Fruit fly (Drosophila melanogaster) whole organism, embryonic: ENCODE data around the gene Eip75B.

Source experiments
- Adf1 ChIP-seq: fragments of 200-800 bp; sonication (Bioruptor generic); IDR thresholded peaks from 2 replicates; pipeline ENCODE4 v1.3.6; 2022; ENCODE audit warnings: missing biosample characterization, missing genetic modification characterization
- CG10147 ChIP-seq: fragments of 200-800 bp; sonication (Bioruptor generic); optimal IDR thresholded peaks from 2 replicates; lab custom pipeline; 2019; ENCODE audit warnings: missing biosample characterization, mild to moderate bottlenecking, missing genetic modification characterization, moderate library complexity
- CG10543 ChIP-seq: fragments of 200-800 bp; sonication (Bioruptor generic); optimal IDR thresholded peaks from 3 replicates; lab custom pipeline; 2017; ENCODE audit warnings: missing biosample characterization, mild to moderate bottlenecking, missing genetic modification characterization, moderate library complexity
- CG10565 ChIP-seq: fragments of 200-800 bp; sonication (Bioruptor generic); optimal IDR thresholded peaks from 3 replicates; lab custom pipeline; 2016; ENCODE audit warnings: missing biosample characterization, mild to moderate bottlenecking, missing genetic modification characterization
- CG11093 ChIP-seq: fragments of 200-800 bp; sonication (Bioruptor generic); IDR thresholded peaks from 3 replicates; pipeline ENCODE4 v1.3.6; 2022; ENCODE audit warnings: missing biosample characterization, missing genetic modification characterization
- CG12071 ChIP-seq: fragments of 200-800 bp; sonication (Bioruptor generic); optimal IDR thresholded peaks from 3 replicates; lab custom pipeline; 2018; ENCODE audit warnings: missing biosample characterization, mild to moderate bottlenecking, missing genetic modification characterization
- CG12219 ChIP-seq: fragments of 200-800 bp; sonication (Bioruptor generic); optimal IDR thresholded peaks from 3 replicates; lab custom pipeline; 2018; ENCODE audit warnings: missing biosample characterization, mild to moderate bottlenecking, missing genetic modification characterization
- CG1233 ChIP-seq: fragments of 200-800 bp; sonication (Bioruptor generic); optimal IDR thresholded peaks from 4 replicates; lab custom pipeline; 2018; ENCODE audit warnings: missing biosample characterization, mild to moderate bottlenecking, missing genetic modification characterization
- CG12769 ChIP-seq: fragments of 200-800 bp; sonication (Bioruptor generic); optimal IDR thresholded peaks from 2 replicates; lab custom pipeline; 2019; ENCODE audit warnings: missing biosample characterization, mild to moderate bottlenecking, missing genetic modification characterization, moderate library complexity
- CG13287 ChIP-seq: fragments of 200-800 bp; sonication (Bioruptor generic); IDR thresholded peaks from 2 replicates; pipeline ENCODE4 v1.3.6; 2022; ENCODE audit warnings: missing biosample characterization, missing genetic modification characterization; ENCODE audit not compliant: partially characterized antibody
- CG1832 ChIP-seq: fragments of 200-800 bp; sonication (Bioruptor generic); optimal IDR thresholded peaks from 2 replicates; lab custom pipeline; 2017; ENCODE audit warnings: missing biosample characterization, mild to moderate bottlenecking, missing genetic modification characterization, inconsistent platforms
- CG18476 ChIP-seq: fragments of 200-800 bp; sonication (Bioruptor generic); optimal IDR thresholded peaks from 2 replicates; lab custom pipeline; 2016; ENCODE audit warnings: missing biosample characterization, mild to moderate bottlenecking, missing genetic modification characterization
- CG18619 ChIP-seq: fragments of 200-800 bp; sonication (Bioruptor generic); optimal IDR thresholded peaks from 3 replicates; lab custom pipeline; 2017; ENCODE audit warnings: missing biosample characterization, mild to moderate bottlenecking, missing genetic modification characterization
- CG3281 ChIP-seq: fragments of 200-800 bp; sonication (Bioruptor generic); optimal IDR thresholded peaks from 3 replicates; lab custom pipeline; 2017; ENCODE audit warnings: missing biosample characterization, mild to moderate bottlenecking, missing genetic modification characterization
- CG34376 ChIP-seq: fragments of 200-800 bp; sonication (Bioruptor generic); optimal IDR thresholded peaks from 2 replicates; lab custom pipeline; 2018; ENCODE audit warnings: missing biosample characterization, mild to moderate bottlenecking, missing genetic modification characterization
- CG6689 ChIP-seq: fragments of 200-800 bp; sonication (Bioruptor generic); IDR thresholded peaks from 2 replicates; pipeline ENCODE4 v1.3.6; 2022; ENCODE audit warnings: missing biosample characterization, missing genetic modification characterization
- CG6765 ChIP-seq: fragments of 200-800 bp; sonication (Bioruptor generic); optimal IDR thresholded peaks from 3 replicates; lab custom pipeline; 2017; ENCODE audit warnings: missing biosample characterization, mild to moderate bottlenecking, missing genetic modification characterization
- CG6854 ChIP-seq: fragments of 200-800 bp; sonication (Bioruptor generic); optimal IDR thresholded peaks from 3 replicates; lab custom pipeline; 2017; ENCODE audit warnings: missing biosample characterization, mild to moderate bottlenecking, missing genetic modification characterization
- CG9215 ChIP-seq: fragments of 200-800 bp; sonication (Bioruptor generic); IDR thresholded peaks from 2 replicates; pipeline ENCODE4 v1.3.6; 2022; ENCODE audit warnings: missing biosample characterization, missing genetic modification characterization
- CG9932 ChIP-seq: fragments of 200-800 bp; sonication (Bioruptor generic); IDR thresholded peaks from 2 replicates; pipeline ENCODE4 v1.3.6; 2022; ENCODE audit warnings: missing biosample characterization, missing genetic modification characterization
- Dbx ChIP-seq: fragments of 200-800 bp; sonication (Bioruptor generic); IDR thresholded peaks from 3 replicates; pipeline ENCODE4 v1.3.6; 2022; ENCODE audit warnings: missing biosample characterization, missing genetic modification characterization
- Drgx ChIP-seq: fragments of 200-800 bp; sonication (Bioruptor generic); IDR thresholded peaks from 2 replicates; pipeline ENCODE4 v1.3.6; 2022; ENCODE audit warnings: missing biosample characterization, missing genetic modification characterization
- E2f2 ChIP-seq: fragments of 200-800 bp; sonication (Bioruptor generic); IDR thresholded peaks from 2 replicates; pipeline ENCODE4 v1.3.6; 2022; ENCODE audit warnings: missing biosample characterization, missing genetic modification characterization
- Med ChIP-seq: fragments of 200-800 bp; sonication (Bioruptor generic); peaks from one replicate; lab custom pipeline; 2016; ENCODE audit warnings: missing biosample characterization, missing genetic modification characterization, mild to moderate bottlenecking, inconsistent platforms, moderate library complexity
- ara ChIP-seq: fragments of 200-800 bp; sonication (Bioruptor generic); IDR thresholded peaks from 2 replicates; pipeline ENCODE4 v1.3.6; 2022; ENCODE audit warnings: missing biosample characterization, missing genetic modification characterization
- ase ChIP-seq: fragments of 200-800 bp; sonication (Bioruptor generic); IDR thresholded peaks from 3 replicates; pipeline ENCODE4 v1.3.6; 2022; ENCODE audit warnings: missing biosample characterization, missing genetic modification characterization
- btn ChIP-seq: fragments of 200-800 bp; sonication (Bioruptor generic); optimal IDR thresholded peaks from 2 replicates; lab custom pipeline; 2016; ENCODE audit warnings: missing biosample characterization, missing genetic modification characterization
- chn ChIP-seq: fragments of 200-800 bp; sonication (Bioruptor generic); optimal IDR thresholded peaks from 2 replicates; lab custom pipeline; 2016; ENCODE audit warnings: missing biosample characterization, missing genetic modification characterization
- ci ChIP-seq: fragments of 200-800 bp; sonication (Bioruptor generic); IDR thresholded peaks from 3 replicates; pipeline ENCODE4 v1.3.6; 2022; ENCODE audit warnings: missing biosample characterization, missing genetic modification characterization
- dan ChIP-seq: fragments of 200-800 bp; sonication (Bioruptor generic); IDR thresholded peaks from 2 replicates; pipeline ENCODE4 v1.3.6; 2022; ENCODE audit warnings: missing biosample characterization, missing genetic modification characterization
- danr ChIP-seq: fragments of 200-800 bp; sonication (Bioruptor generic); IDR thresholded peaks from 2 replicates; pipeline ENCODE4 v1.3.6; 2022; ENCODE audit warnings: missing biosample characterization, missing genetic modification characterization
- dati ChIP-seq: fragments of 200-800 bp; sonication (Bioruptor generic); IDR thresholded peaks from 2 replicates; pipeline ENCODE4 v1.3.6; 2022; ENCODE audit warnings: missing biosample characterization, missing genetic modification characterization
- exex ChIP-seq: fragments of 200-800 bp; sonication (Bioruptor generic); optimal IDR thresholded peaks from 4 replicates; lab custom pipeline; 2018; ENCODE audit warnings: missing biosample characterization, mild to moderate bottlenecking, missing genetic modification characterization, moderate library complexity
- gem ChIP-seq: fragments of 200-800 bp; sonication (Bioruptor generic); optimal IDR thresholded peaks from 2 replicates; lab custom pipeline; 2019; ENCODE audit warnings: missing biosample characterization, mild to moderate bottlenecking, missing genetic modification characterization, moderate library complexity
- hbn ChIP-seq: fragments of 200-800 bp; sonication (Bioruptor generic); IDR thresholded peaks from 2 replicates; pipeline ENCODE4 v1.3.6; 2022; ENCODE audit warnings: missing biosample characterization, missing genetic modification characterization; ENCODE audit not compliant: partially characterized antibody
- hth ChIP-seq: fragments of >200 bp; optimal IDR thresholded peaks from 2 replicates; lab custom pipeline; 2017; ENCODE audit warnings: inconsistent platforms
- kah ChIP-seq: fragments of 200-800 bp; sonication (Bioruptor generic); optimal IDR thresholded peaks from 2 replicates; lab custom pipeline; 2018; ENCODE audit warnings: missing biosample characterization, mild to moderate bottlenecking, missing genetic modification characterization
- kni ChIP-seq: fragments of 200-800 bp; sonication (Bioruptor generic); optimal IDR thresholded peaks from 3 replicates; lab custom pipeline; 2017; ENCODE audit warnings: mild to moderate bottlenecking, missing biosample characterization, missing genetic modification reagents, missing genetic modification characterization
- nau ChIP-seq: fragments of 200-800 bp; sonication (Bioruptor generic); optimal IDR thresholded peaks from 3 replicates; lab custom pipeline; 2017; ENCODE audit warnings: missing biosample characterization, mild to moderate bottlenecking, missing genetic modification characterization, missing genetic modification reagents
- onecut ChIP-seq: fragments of 200-800 bp; sonication (Bioruptor generic); IDR thresholded peaks from 2 replicates; pipeline ENCODE4 v1.3.6; 2022; ENCODE audit warnings: missing biosample characterization, missing genetic modification characterization
- otp ChIP-seq: fragments of 200-800 bp; sonication (Bioruptor generic); IDR thresholded peaks from 3 replicates; pipeline ENCODE4, ENCODE4 v1.3.6; 2022; ENCODE audit warnings: missing biosample characterization, missing genetic modification characterization
- pros ChIP-seq: fragments of 200-800 bp; sonication (Bioruptor generic); optimal IDR thresholded peaks from 3 replicates; lab custom pipeline; 2019; ENCODE audit warnings: missing biosample characterization, mild to moderate bottlenecking, missing genetic modification characterization, moderate library complexity
- pzg ChIP-seq: fragments of 200-800 bp; sonication (Bioruptor generic); optimal IDR thresholded peaks from 3 replicates; lab custom pipeline; 2018; ENCODE audit warnings: missing biosample characterization, mild to moderate bottlenecking, missing genetic modification characterization, moderate library complexity
- rib ChIP-seq: fragments of 200-800 bp; sonication (Bioruptor generic); IDR thresholded peaks from 2 replicates; pipeline ENCODE4 v1.3.6; 2022; ENCODE audit warnings: missing biosample characterization, missing genetic modification characterization
- scrt ChIP-seq: fragments of 200-800 bp; sonication (Bioruptor generic); optimal IDR thresholded peaks from 2 replicates; lab custom pipeline; 2018; ENCODE audit warnings: missing biosample characterization, mild to moderate bottlenecking, missing genetic modification characterization, moderate library complexity
- sens ChIP-seq: fragments of 200-800 bp; sonication (Bioruptor generic); peaks from one replicate; lab custom pipeline; 2016; ENCODE audit warnings: missing biosample characterization, missing genetic modification characterization
- sna ChIP-seq: fragments of 200-800 bp; sonication (Bioruptor generic); IDR thresholded peaks from 2 replicates; pipeline ENCODE4 v1.3.6; 2022; ENCODE audit warnings: missing biosample characterization, missing genetic modification characterization; ENCODE audit not compliant: partially characterized antibody
- stc ChIP-seq: fragments of 200-800 bp; sonication (Bioruptor generic); IDR thresholded peaks from 2 replicates; pipeline ENCODE4 v1.3.6; 2022; ENCODE audit warnings: missing biosample characterization, missing genetic modification characterization
- zfh1 ChIP-seq: fragments of 200-800 bp; sonication (Bioruptor generic); IDR thresholded peaks from 3 replicates; pipeline ENCODE4 v1.3.6; 2022; ENCODE audit warnings: missing biosample characterization, missing genetic modification characterization

Eip75B gene

dm6 chr3L:17956369-17957007 lies 108.0 kb downstream of the Eip75B start (continued):
- TF ChIP-seq CG1233 (GFP tag; lab: Kevin White, UChicago) (no peak), sna (no peak), CG3281 (GFP tag; lab: Kevin White, UChicago) (peak; percentile 9), CG6854 (GFP tag; lab: Kevin White, UChicago) (peak; percentile 64), CG1832 (GFP tag; lab: Kevin White, UChicago) (peak; percentile 34), CG12769 (peak; percentile 9), scrt (peak; percentile 62), pzg (no peak), Dbx (GFP tag; lab: Robert Waterston, UW) (peak; percentile 18; the same call in 1 of the 3 replicates), Med (GFP tag; lab: Kevin White, UChicago) (peak; percentile 52), zfh1 (GFP tag; lab: Robert Waterston, UW) (0 out of 3 replicates have a peak, but pooled peaks have one; percentile 7), onecut (peak; percentile 82), CG34376 (GFP tag; lab: Kevin White, UChicago) (peak; percentile 40), CG6765 (GFP tag; lab: Kevin White, UChicago) (peak; percentile 0)
- TF ChIP-seq, all 482 proteins: peak for 29

dm6 chr3L:17950132-17950815 lies 114.2 kb downstream of the Eip75B start:
- no peak for TF ChIP-seq kni (GFP tag; lab: Kevin White, UChicago)
- TF ChIP-seq CG6765 (GFP tag; lab: Kevin White, UChicago) = no peak
- no peak for TF ChIP-seq btn (GFP tag; lab: Kevin White, UChicago)
- TF ChIP-seq CG10565 (GFP tag; lab: Kevin White, UChicago) = no peak
- no peak for TF ChIP-seq otp (GFP tag; lab: Robert Waterston, UW)
- TF ChIP-seq CG12071 (GFP tag; lab: Kevin White, UChicago) = no peak
- TF ChIP-seq exex (tag; lab: Kevin White, UChicago) = peak; percentile 88
- no peak for TF ChIP-seq E2f2 (GFP tag; lab: Robert Waterston, UW)
- TF ChIP-seq rib (GFP tag; lab: Robert Waterston, UW) = peak; percentile 98
- TF ChIP-seq nau (GFP tag; lab: Kevin White, UChicago) = no peak
- TF ChIP-seq CG18619 (GFP tag; lab: Kevin White, UChicago) = no peak
- TF ChIP-seq Drgx (GFP tag; lab: Robert Waterston, UW) = no peak
- no peak for TF ChIP-seq dan (GFP tag; lab: Robert Waterston, UW)
- TF ChIP-seq ara (GFP tag; lab: Robert Waterston, UW) = no peak
- TF ChIP-seq stc (GFP tag; lab: Robert Waterston, UW) = no peak
- TF ChIP-seq hbn (GFP tag; lab: Robert Waterston, UW) = no peak
- no peak for TF ChIP-seq CG9215 (GFP tag; lab: Robert Waterston, UW)
- no peak for TF ChIP-seq pros (GFP tag; lab: Kevin White, UChicago)
- TF ChIP-seq CG9932 (GFP tag; lab: Robert Waterston, UW) = 0 out of 2 replicates have a peak, but pooled peaks have one; percentile 24
- TF ChIP-seq CG18476 (GFP tag; lab: Kevin White, UChicago) = no peak
- no peak for TF ChIP-seq ci (GFP tag; lab: Robert Waterston, UW)
- TF ChIP-seq CG11093 (GFP tag; lab: Robert Waterston, UW) = no peak
- no peak for TF ChIP-seq danr
- TF ChIP-seq Adf1 (GFP tag; lab: Robert Waterston, UW) = peak; percentile 68; the same call in 1 of the 2 replicates
- no peak for TF ChIP-seq sens (GFP tag; lab: Kevin White, UChicago)
- no peak for TF ChIP-seq CG6689 (GFP tag; lab: Robert Waterston, UW)
- no peak for TF ChIP-seq hth
- no peak for TF ChIP-seq CG13287 (GFP tag; lab: Robert Waterston, UW)
- no peak for TF ChIP-seq kah
- TF ChIP-seq CG10543 (GFP tag; lab: Kevin White, UChicago) = peak; percentile 88
- no peak for TF ChIP-seq chn (GFP tag; lab: Kevin White, UChicago)
- TF ChIP-seq dati (GFP tag; lab: Robert Waterston, UW) = no peak
- no peak for TF ChIP-seq ase (GFP tag; lab: Robert Waterston, UW)
- TF ChIP-seq gem (tag; lab: Kevin White, UChicago) = no peak
- no peak for TF ChIP-seq CG12219
- peak; percentile 4 for TF ChIP-seq CG10147 (GFP tag; lab: Kevin White, UChicago)
